Worm (Caenorhabditis elegans) whole organism, L1 larva: ENCODE data around the gene grl-5.

Experiments used
- C04F5.9 ChIP-seq: sonication (generic microtip); optimal IDR thresholded peaks from 2 replicates; lab custom pipeline; 2016; ENCODE audit warnings: missing genetic modification characterization, missing compliant biosample characterization
- F16B12.6 ChIP-seq: fragments of 150-350 bp; optimal IDR thresholded peaks from 2 replicates; lab custom pipeline; 2014; ENCODE audit warnings: missing biosample characterization, missing genetic modification characterization
- alr-1 ChIP-seq: fragments of 200-800 bp; sonication (Bioruptor generic); optimal IDR thresholded peaks from 2 replicates; lab custom pipeline; 2018; ENCODE audit warnings: borderline replicate concordance, mild to moderate bottlenecking, missing genetic modification characterization, missing compliant biosample characterization
- blmp-1 ChIP-seq: fragments of 150-350 bp; optimal IDR thresholded peaks from 2 replicates; lab custom pipeline; 2014; ENCODE audit warnings: missing biosample characterization, missing genetic modification characterization
- ceh-8 ChIP-seq: fragments of 200-800 bp; sonication (Bioruptor generic); optimal IDR thresholded peaks from 2 replicates; lab custom pipeline; 2018; ENCODE audit warnings: mild to moderate bottlenecking, missing genetic modification characterization, moderate library complexity, missing compliant biosample characterization
- ceh-82 ChIP-seq, 3 experiments: fragments of 150-350 bp in 1 of 3; sonication (generic microtip) in 2 of 3; optimal IDR thresholded peaks; 2 replicates each; lab custom pipeline; 2014 to 2017; ENCODE audit warnings: missing biosample characterization in 3 of 3, missing genetic modification characterization in 3 of 3
- dpl-1 ChIP-seq, 3 experiments: fragments of 150-350 bp in 2 of 3; sonication (generic microtip) in 1 of 3; optimal IDR thresholded peaks; 2 replicates each; lab custom pipeline; 2014 to 2017; ENCODE audit warnings: missing biosample characterization in 3 of 3, missing genetic modification characterization in 3 of 3, missing genetic modification reagents in 3 of 3
- dsc-1 ChIP-seq: sonication (generic microtip); optimal IDR thresholded peaks from 2 replicates; lab custom pipeline; 2016; ENCODE audit warnings: mild to moderate bottlenecking, missing genetic modification characterization, missing compliant biosample characterization
- efl-1 ChIP-seq, 4 experiments: fragments of 150-350 bp; optimal IDR thresholded peaks in 3 of 4; peaks in 1 of 4; 1 replicate in 1 of 4; 2 replicates in 3 of 4; lab custom pipeline; 2014; ENCODE audit warnings: missing biosample characterization in 2 of 4, missing genetic modification characterization in 2 of 4, missing genetic modification reagents in 2 of 4
- egl-13 ChIP-seq: sonication (generic microtip); optimal IDR thresholded peaks from 2 replicates; lab custom pipeline; 2016; ENCODE audit warnings: missing genotype, missing genetic modification reagents, missing genetic modification characterization, missing compliant biosample characterization
- egl-27 ChIP-seq, 2 experiments: fragments of 150-350 bp in 1 of 2; sonication (generic microtip); optimal IDR thresholded peaks; 3 replicates each; lab custom pipeline; 2017 to 2018; ENCODE audit warnings: missing biosample characterization in 2 of 2, missing genetic modification characterization in 2 of 2, missing genetic modification reagents in 2 of 2
- elt-2 ChIP-seq: sonication (generic microtip); optimal IDR thresholded peaks from 2 replicates; lab custom pipeline; 2016; ENCODE audit warnings: missing genetic modification characterization, mild to moderate bottlenecking, inconsistent platforms, missing compliant biosample characterization, missing genetic modification reagents
- fkh-10 ChIP-seq: sonication (generic microtip); optimal IDR thresholded peaks from 2 replicates; lab custom pipeline; 2017; ENCODE audit warnings: missing biosample characterization, missing genetic modification reagents, missing genetic modification characterization
- fos-1 ChIP-seq: fragments of 150-350 bp; optimal IDR thresholded peaks from 2 replicates; lab custom pipeline; 2014; ENCODE audit warnings: missing biosample characterization, missing genetic modification characterization
- grh-1 ChIP-seq: fragments of 200-800 bp; sonication (Bioruptor generic); IDR thresholded peaks from 2 replicates; pipeline ENCODE4 v1.3.6; 2022; ENCODE audit warnings: missing genetic modification reagents, missing genetic modification characterization, missing compliant biosample characterization
- hlh-17 ChIP-seq: fragments of 200-800 bp; sonication (Bioruptor generic); optimal IDR thresholded peaks from 2 replicates; lab custom pipeline; 2018; ENCODE audit warnings: missing genetic modification characterization, mild to moderate bottlenecking, missing compliant biosample characterization, moderate library complexity, borderline replicate concordance
- hpl-2 ChIP-seq: fragments of 150-350 bp; optimal IDR thresholded peaks from 2 replicates; lab custom pipeline; 2014; ENCODE audit warnings: missing biosample characterization, missing genetic modification reagents, missing genetic modification characterization
- irx-1 ChIP-seq: sonication (generic microtip); optimal IDR thresholded peaks from 2 replicates; lab custom pipeline; 2016; ENCODE audit warnings: missing genetic modification characterization, missing compliant biosample characterization
- jun-1 ChIP-seq: fragments of 150-350 bp; optimal IDR thresholded peaks from 2 replicates; lab custom pipeline; 2014; ENCODE audit warnings: missing biosample characterization, missing genetic modification reagents, missing genetic modification characterization
- lin-15B ChIP-seq: fragments of 150-350 bp; sonication (generic microtip); optimal IDR thresholded peaks from 3 replicates; lab custom pipeline; 2014; ENCODE audit warnings: missing biosample characterization, missing genetic modification characterization
- lin-35 ChIP-seq, 2 experiments: fragments of 150-350 bp; optimal IDR thresholded peaks; 2 replicates each; lab custom pipeline; 2014; ENCODE audit warnings: missing biosample characterization in 2 of 2, missing genetic modification characterization in 2 of 2, missing genetic modification reagents in 2 of 2
- lir-3 ChIP-seq: sonication (generic microtip); optimal IDR thresholded peaks from 2 replicates; lab custom pipeline; 2016; ENCODE audit warnings: mild to moderate bottlenecking, missing genetic modification characterization, moderate library complexity, missing compliant biosample characterization; ENCODE audit not compliant: poor library complexity
- lsy-2 ChIP-seq, 2 experiments: fragments of 150-350 bp; optimal IDR thresholded peaks; 2 replicates each; lab custom pipeline; 2014; ENCODE audit warnings: missing biosample characterization in 2 of 2, missing genetic modification characterization in 2 of 2
- mab-9 ChIP-seq: fragments of 200-800 bp; sonication (Bioruptor generic); IDR thresholded peaks from 2 replicates; pipeline ENCODE4 v1.3.6; 2022; ENCODE audit warnings: missing genetic modification reagents, missing genetic modification characterization, missing compliant biosample characterization
- mdl-1 ChIP-seq, 2 experiments: fragments of 150-350 bp; optimal IDR thresholded peaks; 2 replicates each; lab custom pipeline; 2014 to 2017; ENCODE audit warnings: missing biosample characterization in 2 of 2, missing genetic modification characterization in 2 of 2, inconsistent platforms in 1 of 2
- mef-2 ChIP-seq: fragments of 150-350 bp; optimal IDR thresholded peaks from 2 replicates; lab custom pipeline; 2014; ENCODE audit warnings: missing biosample characterization, missing genetic modification characterization
- mep-1 ChIP-seq: fragments of 150-350 bp; optimal IDR thresholded peaks from 2 replicates; lab custom pipeline; 2014; ENCODE audit warnings: missing biosample characterization, missing genetic modification characterization
- nhr-11 ChIP-seq: fragments of 150-350 bp; optimal IDR thresholded peaks from 2 replicates; lab custom pipeline; 2014; ENCODE audit warnings: missing biosample characterization, missing genetic modification characterization
- nhr-20 ChIP-seq: sonication (generic microtip); optimal IDR thresholded peaks from 2 replicates; lab custom pipeline; 2016; ENCODE audit warnings: mild to moderate bottlenecking, missing genetic modification characterization, missing compliant biosample characterization
- nhr-28 ChIP-seq: fragments of 150-350 bp; optimal IDR thresholded peaks from 2 replicates; lab custom pipeline; 2014; ENCODE audit warnings: missing biosample characterization, missing genetic modification characterization
- nhr-47 ChIP-seq: sonication (generic microtip); optimal IDR thresholded peaks from 2 replicates; lab custom pipeline; 2016; ENCODE audit warnings: mild to moderate bottlenecking, missing genetic modification characterization, moderate library complexity, missing compliant biosample characterization
- nhr-71 ChIP-seq: sonication (generic microtip); optimal IDR thresholded peaks from 2 replicates; lab custom pipeline; 2016; ENCODE audit warnings: mild to moderate bottlenecking, missing genetic modification characterization, moderate library complexity, missing compliant biosample characterization
- nhr-76 ChIP-seq: sonication (generic microtip); optimal IDR thresholded peaks from 2 replicates; lab custom pipeline; 2017; ENCODE audit warnings: missing biosample characterization, missing genetic modification characterization
- nhr-85 ChIP-seq: sonication (generic microtip); peaks from one replicate; lab custom pipeline; 2016; ENCODE audit warnings: missing genetic modification characterization, inconsistent platforms, missing compliant biosample characterization
- pax-3 ChIP-seq: fragments of 200-800 bp; sonication (Bioruptor generic); optimal IDR thresholded peaks from 2 replicates; lab custom pipeline; 2018; ENCODE audit warnings: mild to moderate bottlenecking, missing genetic modification characterization, moderate library complexity, missing compliant biosample characterization
- rnt-1 ChIP-seq: sonication (generic microtip); optimal IDR thresholded peaks from 2 replicates; lab custom pipeline; 2016; ENCODE audit warnings: mild to moderate bottlenecking, missing genetic modification characterization, moderate library complexity, missing compliant biosample characterization
- skn-1 ChIP-seq: fragments of 150-350 bp; optimal IDR thresholded peaks from 2 replicates; lab custom pipeline; 2014; ENCODE audit warnings: missing biosample characterization, missing genetic modification characterization
- snpc-4 ChIP-seq: fragments of 150-350 bp; optimal IDR thresholded peaks from 2 replicates; lab custom pipeline; 2014; ENCODE audit warnings: missing biosample characterization, missing genetic modification characterization
- snu-23 ChIP-seq: sonication (generic microtip); optimal IDR thresholded peaks from 2 replicates; lab custom pipeline; 2016; ENCODE audit warnings: missing genetic modification characterization, missing compliant biosample characterization
- sup-37 ChIP-seq: fragments of 200-800 bp; sonication (Bioruptor generic); optimal IDR thresholded peaks from 2 replicates; lab custom pipeline; 2018; ENCODE audit warnings: mild to moderate bottlenecking, missing genetic modification characterization, missing compliant biosample characterization
- swsn-7 ChIP-seq: sonication (generic microtip); optimal IDR thresholded peaks from 2 replicates; lab custom pipeline; 2016; ENCODE audit warnings: missing genetic modification characterization, missing compliant biosample characterization
- tbx-2 ChIP-seq: sonication (generic microtip); optimal IDR thresholded peaks from 2 replicates; lab custom pipeline; 2016; ENCODE audit warnings: missing genetic modification characterization, missing compliant biosample characterization
- unc-86 ChIP-seq: sonication (generic microtip); optimal IDR thresholded peaks from 2 replicates; lab custom pipeline; 2016; ENCODE audit warnings: missing genetic modification characterization, missing compliant biosample characterization
- vab-15 ChIP-seq: sonication (generic microtip); optimal IDR thresholded peaks from 2 replicates; lab custom pipeline; 2017; ENCODE audit warnings: missing genotype, mild to moderate bottlenecking, missing genetic modification characterization, missing compliant biosample characterization
- xbp-1 ChIP-seq: sonication (generic microtip); optimal IDR thresholded peaks from 2 replicates; lab custom pipeline; 2016; ENCODE audit warnings: missing genetic modification characterization, missing compliant biosample characterization
- zip-4 ChIP-seq: fragments of 200-800 bp; sonication (Bioruptor generic); optimal IDR thresholded peaks from 2 replicates; lab custom pipeline; 2018; ENCODE audit warnings: mild to moderate bottlenecking, missing genetic modification characterization, moderate library complexity, missing compliant biosample characterization

Gene grl-5

ce11 chrV:4373656-4374055 lies 40.8 kb downstream of the grl-5 start:
- TF ChIP-seq snpc-4 (tag; lab: Kevin White, UChicago) (no peak), irx-1 (no peak), alr-1 (no peak), fkh-10 (no peak), unc-86 (tag; lab: Kevin White, UChicago) (no peak), C04F5.9 (tag; lab: Kevin White, UChicago) (no peak), nhr-11 (no peak)

- TF ChIP-seq grh-1 (no peak), efl-1 (optimal IDR thresholded peaks at IDR 0.05; lab: Kevin White, UChicago) (no peak), efl-1 (GFP tag; optimal IDR thresholded peaks at IDR 0.05 in 1 of 2; lab: Kevin White, UChicago) (peak in 1 of 2 experiments; percentile 89), egl-13 (tag; lab: Kevin White, UChicago) (no peak), vab-15 (tag; lab: Kevin White, UChicago) (no peak)
Observed at ce11 chrV:4372986-4373385, 41.5 kb downstream of the grl-5 start.

ce11 chrV:4371309-4371933 lies 43.0 kb downstream of the grl-5 start, which contains the start of the genes gmpr-1 and fipp-1:
Gene gmpr-1 (minus strand): TSS chrV:4371383.
Gene fipp-1 (plus strand): TSS chrV:4371807.
- TF ChIP-seq hlh-17 (GFP tag; lab: Kevin White, UChicago), result no peak
- TF ChIP-seq sup-37, result no peak
- TF ChIP-seq snu-23 (GFP tag; lab: Kevin White, UChicago), result peak; percentile 86
- TF ChIP-seq swsn-7 (tag; lab: Kevin White, UChicago), result peak; percentile 77
- peak; percentile 57 for TF ChIP-seq dsc-1 (tag; lab: Kevin White, UChicago)
- peak; percentile 83 to 84 for TF ChIP-seq efl-1 (optimal IDR thresholded peaks at IDR 0.05; lab: Kevin White, UChicago)
- TF ChIP-seq efl-1 (GFP tag; optimal IDR thresholded peaks at IDR 0.05 in 1 of 2; lab: Kevin White, UChicago), result peak; percentile 77 to 97
- peak; percentile 71 for TF ChIP-seq tbx-2 (tag; lab: Kevin White, UChicago)
- peak; percentile 67 for TF ChIP-seq unc-86 (tag; lab: Kevin White, UChicago)
- no peak for TF ChIP-seq mef-2 (tag; lab: Kevin White, UChicago)
- peak; percentile 33 for TF ChIP-seq blmp-1
- no peak for TF ChIP-seq pax-3
- TF ChIP-seq nhr-20, result peak; percentile 69
- no peak for TF ChIP-seq egl-27 (tag; optimal IDR thresholded peaks at IDR 0.05; lab: Kevin White, UChicago)
- TF ChIP-seq nhr-47 (tag; lab: Kevin White, UChicago), result peak; percentile 80
- no peak for TF ChIP-seq hpl-2 (GFP tag; lab: Kevin White, UChicago)
- peak in 1 of 2 experiments; percentile 30 for TF ChIP-seq mdl-1 (tag; optimal IDR thresholded peaks at IDR 0.05; lab: Kevin White, UChicago)
- TF ChIP-seq grh-1, result peak; percentile 67
- TF ChIP-seq nhr-76, result no peak
- TF ChIP-seq mep-1 (tag; lab: Kevin White, UChicago), result peak; percentile 74
- peak; percentile 21 for TF ChIP-seq zip-4 (GFP tag; lab: Kevin White, UChicago)
- TF ChIP-seq F16B12.6 (tag; lab: Kevin White, UChicago), result peak; percentile 31
- peak; percentile 73 for TF ChIP-seq xbp-1 (tag; lab: Kevin White, UChicago)
- peak; percentile 67 to 82 for TF ChIP-seq lin-35 (GFP tag; optimal IDR thresholded peaks at IDR 0.05; lab: Kevin White, UChicago)
- no peak for TF ChIP-seq nhr-11
- peak; percentile 38 for TF ChIP-seq ceh-8 (GFP tag; lab: Kevin White, UChicago)
- peak; percentile 54 for TF ChIP-seq skn-1 (tag; lab: Kevin White, UChicago)
- peak; percentile 22 for TF ChIP-seq elt-2 (tag; lab: Kevin White, UChicago)
- TF ChIP-seq nhr-71 (tag; lab: Kevin White, UChicago), result peak; percentile 81
- TF ChIP-seq jun-1 (tag; lab: Kevin White, UChicago), result peak; percentile 33
- TF ChIP-seq irx-1, result peak; percentile 59
- TF ChIP-seq lir-3 (tag; lab: Kevin White, UChicago), result no peak
- TF ChIP-seq ceh-82 (tag; optimal IDR thresholded peaks at IDR 0.05; lab: Kevin White, UChicago), result peak; percentile 33 to 71 (median 45)
- TF ChIP-seq lin-15B (tag; lab: Kevin White, UChicago), result peak; percentile 57
- no peak for TF ChIP-seq nhr-28 (tag; lab: Kevin White, UChicago)
- peak; percentile 64 to 78 (median 73) for TF ChIP-seq dpl-1 (GFP tag; optimal IDR thresholded peaks at IDR 0.05; lab: Kevin White, UChicago)
- TF ChIP-seq C04F5.9 (tag; lab: Kevin White, UChicago), result no peak
- TF ChIP-seq vab-15 (tag; lab: Kevin White, UChicago), result no peak
- peak; percentile 74 for TF ChIP-seq rnt-1
- TF ChIP-seq lsy-2 (tag; optimal IDR thresholded peaks at IDR 0.05; lab: Kevin White, UChicago), result peak; percentile 75 to 78
- no peak for TF ChIP-seq mab-9 (GFP tag; lab: Robert Waterston, UW)
- peak; percentile 82 for TF ChIP-seq nhr-85 (tag; lab: Kevin White, UChicago)
- TF ChIP-seq fos-1, result no peak
